Fruit fly (Drosophila melanogaster): ENCODE measurements around the gene CG9522.

The CG9522 gene

DNA sequence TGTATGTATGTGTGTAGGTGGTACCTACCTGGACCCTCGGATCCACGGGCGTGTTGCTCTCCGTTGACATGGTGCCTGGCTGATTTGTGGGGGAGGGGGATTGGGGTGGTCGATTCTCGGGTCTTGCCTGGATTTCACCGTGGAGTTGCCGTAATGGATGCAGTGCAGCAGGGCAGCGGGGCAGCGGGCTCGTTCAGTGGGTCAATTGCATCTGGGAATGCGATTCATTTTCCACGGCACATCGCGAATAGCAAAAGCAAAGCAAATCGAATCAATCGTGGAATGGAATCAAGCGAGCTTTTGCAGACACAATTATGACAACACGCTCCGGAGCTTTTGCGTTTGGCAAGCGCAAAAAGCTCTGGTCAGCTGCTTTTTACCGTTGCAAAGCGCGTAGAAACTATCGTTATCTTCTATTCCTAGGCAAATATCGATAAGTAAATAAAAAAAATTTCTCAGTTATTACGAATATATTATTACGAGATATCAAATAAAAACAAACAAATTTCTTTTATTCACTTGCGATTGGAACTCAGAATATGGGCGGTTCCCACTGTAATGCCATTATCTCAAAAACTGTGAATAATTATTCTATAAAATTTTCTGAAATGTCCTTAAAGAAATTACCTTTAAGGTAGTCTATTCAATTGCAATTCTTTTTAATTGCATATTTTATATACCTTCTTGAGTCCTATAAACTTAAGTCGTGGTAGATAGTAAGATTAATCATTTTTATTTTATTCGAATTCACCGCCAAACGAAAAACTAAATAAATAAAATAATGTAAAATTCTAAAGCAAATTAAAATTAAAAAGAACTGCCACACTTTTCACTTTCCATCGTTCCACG is 16.7 kb downstream of the CG9522 start, which contains the start of gene CG14408:
TSS of gene CG14408 (minus strand) at position 321 of the 849 bp plus-strand sequence.
- TF ChIP-seq kay (GFP tag; ENCODE audit: borderline replicate concordance), result peak; percentile 97
- peak; percentile 99 for TF ChIP-seq ovo (GFP tag; optimal IDR thresholded peaks at IDR 0.05)
- TF ChIP-seq CG7101 (tag; optimal IDR thresholded peaks at IDR 0.05), result no peak
- TF ChIP-seq CG33017 (tag; optimal IDR thresholded peaks at IDR 0.05), result no peak
- no peak for TF ChIP-seq Crg-1 (GFP tag; optimal IDR thresholded peaks at IDR 0.05)
- peak; percentile 28 for TF ChIP-seq toe (GFP tag; optimal IDR thresholded peaks at IDR 0.05)
- peak in 1 of 2 experiments; percentile 70 for TF ChIP-seq cnc (optimal IDR thresholded peaks at IDR 0.05)
- no peak for TF ChIP-seq Clk (GFP tag; optimal IDR thresholded peaks at IDR 0.05)
- no peak for TF ChIP-seq cic (GFP tag; optimal IDR thresholded peaks at IDR 0.05)

DNA sequence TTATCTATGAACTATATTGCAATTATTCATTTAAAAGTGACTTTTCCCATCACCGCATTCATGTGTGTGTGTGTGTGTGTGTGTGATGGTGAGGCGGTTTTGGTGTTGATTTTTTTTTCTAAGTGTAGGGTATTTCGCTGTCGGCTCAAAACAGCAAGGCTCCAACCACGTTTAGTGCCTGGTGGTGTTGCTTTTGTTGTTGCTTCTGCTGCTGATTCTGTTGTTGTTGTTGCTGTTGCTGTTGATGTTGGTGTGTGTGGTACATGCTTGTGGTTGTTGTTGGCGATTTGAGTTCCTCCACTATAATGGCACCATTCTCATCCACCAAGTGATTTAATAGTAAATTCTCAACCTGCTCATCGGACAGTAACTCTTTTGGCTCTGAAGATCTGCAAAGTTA is 21.0 kb downstream of the CG9522 start:
- TF ChIP-seq tj (GFP tag; optimal IDR thresholded peaks at IDR 0.05) (no peak), CG7045 (GFP tag; optimal IDR thresholded peaks at IDR 0.05) (no peak), Mnt (GFP tag; optimal IDR thresholded peaks at IDR 0.05) (no peak), Hr96 (GFP tag; optimal IDR thresholded peaks at IDR 0.05) (no peak), Crg-1 (GFP tag; optimal IDR thresholded peaks at IDR 0.05) (no peak), bab1 (GFP tag; optimal IDR thresholded peaks at IDR 0.05) (no peak), toe (GFP tag; optimal IDR thresholded peaks at IDR 0.05) (no peak), pad (GFP tag; optimal IDR thresholded peaks at IDR 0.05) (no peak), CG7101 (tag; optimal IDR thresholded peaks at IDR 0.05) (no peak), cic (GFP tag; optimal IDR thresholded peaks at IDR 0.05) (no peak), CG33017 (tag; optimal IDR thresholded peaks at IDR 0.05) (no peak), CG14711 (tag; optimal IDR thresholded peaks at IDR 0.05) (no peak), kay (GFP tag; ENCODE audit: borderline replicate concordance) (no peak)

DNA sequence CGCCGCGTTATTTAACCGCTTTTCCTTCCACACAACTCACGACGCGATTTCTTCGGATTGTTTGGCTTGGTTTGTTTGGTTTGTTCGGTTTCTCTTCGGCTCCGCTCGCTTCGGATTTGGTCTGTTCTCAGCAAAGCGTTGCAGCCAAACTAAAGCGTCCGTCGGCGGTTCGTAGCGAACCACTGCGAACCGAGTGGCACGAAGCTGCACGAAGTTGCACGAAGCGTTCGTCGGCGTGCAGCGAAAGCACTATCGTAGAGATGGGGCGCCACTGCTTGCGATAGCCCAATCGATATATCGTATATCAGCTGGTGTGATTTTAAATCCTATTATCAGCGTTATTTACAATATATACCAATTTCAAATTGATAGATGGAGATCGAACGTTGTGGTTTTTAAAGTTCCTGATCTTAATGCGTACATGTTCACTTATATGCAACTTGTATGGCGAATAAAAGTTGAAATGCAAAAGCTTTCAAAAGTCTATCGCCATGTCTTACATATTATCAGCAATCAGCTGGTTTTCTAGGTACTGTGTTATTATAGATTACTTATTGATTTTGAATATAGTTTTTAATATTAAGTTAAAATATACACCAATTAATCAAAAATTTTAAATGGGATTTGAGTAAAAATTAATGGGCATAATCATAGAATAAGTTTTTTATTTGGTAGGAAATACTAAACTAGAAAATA is 22.5 kb downstream of the CG9522 start, which contains the start of gene rut:
TSS of gene rut (minus strand) at position 152 of the 696 bp plus-strand sequence.
- TF ChIP-seq CG14711 (tag; optimal IDR thresholded peaks at IDR 0.05) (no peak), toe (GFP tag; optimal IDR thresholded peaks at IDR 0.05) (no peak), pad (GFP tag; optimal IDR thresholded peaks at IDR 0.05) (peak; percentile 16), cic (GFP tag; optimal IDR thresholded peaks at IDR 0.05) (peak; percentile 24), CG1620 (GFP tag; optimal IDR thresholded peaks at IDR 0.05) (peak; percentile 42), ovo (GFP tag; optimal IDR thresholded peaks at IDR 0.05) (peak; percentile 0), tj (GFP tag; optimal IDR thresholded peaks at IDR 0.05) (peak; percentile 39), Crg-1 (GFP tag; optimal IDR thresholded peaks at IDR 0.05) (no peak), CG12768 (GFP tag; optimal IDR thresholded peaks at IDR 0.05) (no peak)

DNA sequence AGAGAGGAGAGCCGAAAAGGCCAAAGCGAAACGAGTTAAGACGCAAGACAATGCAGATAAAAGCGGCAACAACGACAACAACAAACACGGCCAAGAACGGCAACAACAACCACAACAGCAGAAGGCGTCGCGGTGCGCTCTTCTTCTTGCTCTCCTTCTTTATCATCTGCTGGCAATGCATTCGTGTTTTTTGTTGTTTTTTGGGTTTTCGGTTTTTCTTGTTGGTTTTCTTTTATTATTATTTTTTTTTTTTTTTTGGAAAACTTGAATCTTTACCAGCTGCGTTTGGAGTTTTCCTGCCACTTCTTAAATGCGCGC is 23.2 kb downstream of the CG9522 start:
- TF ChIP-seq kay (GFP tag; ENCODE audit: borderline replicate concordance), result no peak
- TF ChIP-seq CG12768 (GFP tag; optimal IDR thresholded peaks at IDR 0.05), result no peak
- no peak for TF ChIP-seq tj (GFP tag; optimal IDR thresholded peaks at IDR 0.05)
- no peak for TF ChIP-seq Hr96 (GFP tag; optimal IDR thresholded peaks at IDR 0.05)
- TF ChIP-seq Crg-1 (GFP tag; optimal IDR thresholded peaks at IDR 0.05), result no peak
- TF ChIP-seq CG1620 (GFP tag; optimal IDR thresholded peaks at IDR 0.05), result no peak
- TF ChIP-seq CG5204 (GFP tag; optimal IDR thresholded peaks at IDR 0.05), result no peak
- no peak for TF ChIP-seq bab1 (GFP tag; optimal IDR thresholded peaks at IDR 0.05)
- TF ChIP-seq cic (GFP tag; optimal IDR thresholded peaks at IDR 0.05), result no peak

DNA sequence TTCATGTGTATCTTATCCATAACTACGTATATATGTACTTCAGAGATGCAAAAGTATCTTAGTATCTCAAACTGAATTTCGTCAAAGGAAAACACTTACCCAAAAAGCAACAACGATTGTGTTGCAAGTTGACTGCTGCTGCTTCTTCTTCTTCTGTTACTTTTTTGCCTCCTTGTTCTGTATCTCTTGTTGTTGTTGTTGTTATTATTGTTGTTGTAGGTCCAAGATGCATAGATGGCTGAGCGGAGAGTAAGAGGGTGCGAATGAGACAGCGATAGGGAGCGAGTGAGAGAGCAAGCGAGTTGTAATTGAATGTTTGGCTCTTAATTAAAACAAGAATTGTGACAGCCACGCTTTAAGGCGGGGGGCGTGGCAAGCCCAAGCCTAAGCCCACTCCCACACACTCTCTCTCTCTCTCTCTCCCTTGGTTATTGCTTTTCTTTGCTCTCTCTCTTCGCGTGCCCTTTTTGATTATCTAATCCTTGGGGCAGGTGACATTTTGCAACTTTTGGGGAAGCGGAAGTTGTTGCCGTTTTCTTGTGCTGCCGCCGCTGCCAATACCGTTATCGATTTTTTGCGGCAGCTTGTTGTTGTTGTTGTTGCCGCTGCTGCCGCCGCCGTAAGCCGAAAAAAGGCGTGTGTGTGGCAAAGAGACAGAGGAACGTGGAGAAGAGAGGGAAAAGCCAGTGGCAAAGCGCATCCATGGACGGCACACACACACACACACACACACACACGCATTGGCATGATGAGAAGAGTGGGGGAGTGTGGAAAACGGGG is 23.7 kb downstream of the CG9522 start:
- no peak for TF ChIP-seq CG7045 (GFP tag; optimal IDR thresholded peaks at IDR 0.05)
- no peak for TF ChIP-seq tj (GFP tag; optimal IDR thresholded peaks at IDR 0.05)
- TF ChIP-seq Clk (GFP tag; optimal IDR thresholded peaks at IDR 0.05), result no peak
- no peak for TF ChIP-seq pad (GFP tag; optimal IDR thresholded peaks at IDR 0.05)
- TF ChIP-seq bab1 (GFP tag; optimal IDR thresholded peaks at IDR 0.05), result no peak
- TF ChIP-seq kay (GFP tag; ENCODE audit: borderline replicate concordance), result no peak
- TF ChIP-seq CG11617 (GFP tag; optimal IDR thresholded peaks at IDR 0.05), result no peak
- no peak for TF ChIP-seq cnc (optimal IDR thresholded peaks at IDR 0.05)
- no peak for TF ChIP-seq ovo (GFP tag; optimal IDR thresholded peaks at IDR 0.05)
- no peak for TF ChIP-seq CG12768 (GFP tag; optimal IDR thresholded peaks at IDR 0.05)
- TF ChIP-seq cic (GFP tag; optimal IDR thresholded peaks at IDR 0.05), result no peak
- no peak for TF ChIP-seq CG1620 (GFP tag; optimal IDR thresholded peaks at IDR 0.05)
- no peak for TF ChIP-seq CG7101 (tag; optimal IDR thresholded peaks at IDR 0.05)
- no peak for TF ChIP-seq toe (GFP tag; optimal IDR thresholded peaks at IDR 0.05)
- TF ChIP-seq Hr96 (GFP tag; optimal IDR thresholded peaks at IDR 0.05), result no peak

DNA sequence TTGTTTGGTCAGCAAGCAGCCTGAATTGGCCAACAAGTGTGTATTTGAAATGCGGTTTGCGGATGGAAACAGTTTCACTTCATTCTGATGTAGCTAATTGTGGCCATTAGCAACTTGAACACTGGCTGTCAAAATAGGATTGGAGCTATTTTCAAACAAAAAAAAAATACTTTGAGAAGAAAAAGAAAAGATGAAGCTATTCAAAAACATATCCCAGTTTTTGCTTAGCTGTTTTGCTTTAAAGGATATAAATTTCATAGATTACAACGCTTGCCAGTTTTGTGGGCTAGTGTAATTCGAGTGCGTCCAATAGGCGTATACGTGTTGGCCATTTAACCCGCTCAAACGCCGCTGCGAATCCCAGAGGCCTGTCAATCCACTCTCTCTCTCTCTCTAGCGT is 36.4 kb downstream of the CG9522 start:
- TF ChIP-seq cnc (optimal IDR thresholded peaks at IDR 0.05) (no peak), CG1620 (GFP tag; optimal IDR thresholded peaks at IDR 0.05) (no peak), CG14711 (tag; optimal IDR thresholded peaks at IDR 0.05) (no peak)
